Worm (Caenorhabditis elegans) whole organism, L3 larva: ENCODE data around the gene C49A9.3.

Experiments
- R02D3.7 ChIP-seq: fragments of 150-350 bp; optimal IDR thresholded peaks from 2 replicates; lab custom pipeline; 2014; ENCODE audit warnings: missing biosample characterization, missing genetic modification characterization
- aly-2 ChIP-seq: fragments of 150-350 bp; optimal IDR thresholded peaks from 2 replicates; lab custom pipeline; 2014; ENCODE audit warnings: missing biosample characterization, missing genetic modification characterization
- ama-1 ChIP-seq: fragments of 150-350 bp; optimal IDR thresholded peaks from 2 replicates; lab custom pipeline; 2018
- ceh-28 ChIP-seq: fragments of 150-350 bp; optimal IDR thresholded peaks from 2 replicates; lab custom pipeline; 2014; ENCODE audit warnings: missing biosample characterization, missing genetic modification reagents, missing genetic modification characterization
- ceh-82 ChIP-seq: fragments of 150-350 bp; optimal IDR thresholded peaks from 2 replicates; lab custom pipeline; 2014; ENCODE audit warnings: missing biosample characterization, missing genetic modification characterization
- ceh-9 ChIP-seq: sonication (generic microtip); optimal IDR thresholded peaks from 2 replicates; lab custom pipeline; 2018; ENCODE audit warnings: missing biosample characterization, missing genetic modification characterization
- daf-12 ChIP-seq: fragments of 150-350 bp; optimal IDR thresholded peaks from 2 replicates; lab custom pipeline; 2014; ENCODE audit warnings: missing biosample characterization, missing genetic modification reagents, missing genetic modification characterization
- egl-27 ChIP-seq: sonication (generic microtip); optimal IDR thresholded peaks from 4 replicates; lab custom pipeline; 2017; ENCODE audit warnings: missing biosample characterization, missing genetic modification reagents, missing genetic modification characterization
- egl-5 ChIP-seq: fragments of 150-350 bp; optimal IDR thresholded peaks from 2 replicates; lab custom pipeline; 2017; ENCODE audit warnings: missing biosample characterization, missing genetic modification reagents, missing genetic modification characterization, inconsistent platforms
- elt-2 ChIP-seq: sonication (generic microtip); optimal IDR thresholded peaks from 2 replicates; lab custom pipeline; 2016; ENCODE audit warnings: missing genetic modification reagents, mild to moderate bottlenecking, missing genetic modification characterization, missing compliant biosample characterization
- eor-1 ChIP-seq, 2 experiments: fragments of 150-350 bp; optimal IDR thresholded peaks; 2 replicates each; lab custom pipeline; 2014 to 2018; ENCODE audit warnings: missing biosample characterization in 2 of 2, missing genetic modification characterization in 2 of 2
- fkh-10 ChIP-seq: sonication (generic microtip); optimal IDR thresholded peaks from 2 replicates; lab custom pipeline; 2017; ENCODE audit warnings: missing biosample characterization, missing genetic modification reagents, missing genetic modification characterization
- fkh-2 ChIP-seq: fragments of 150-350 bp; optimal IDR thresholded peaks from 2 replicates; lab custom pipeline; 2014; ENCODE audit warnings: missing biosample characterization, missing genetic modification reagents, missing genetic modification characterization
- fos-1 ChIP-seq: fragments of 150-350 bp; optimal IDR thresholded peaks from 2 replicates; lab custom pipeline; 2014; ENCODE audit warnings: missing biosample characterization, missing genetic modification characterization
- jun-1 ChIP-seq: fragments of 150-350 bp; optimal IDR thresholded peaks from 2 replicates; lab custom pipeline; 2014; ENCODE audit warnings: missing biosample characterization, missing genetic modification reagents, missing genetic modification characterization
- lin-15B ChIP-seq: fragments of 150-350 bp; optimal IDR thresholded peaks from 2 replicates; lab custom pipeline; 2014; ENCODE audit warnings: missing biosample characterization, missing genetic modification characterization
- lin-39 ChIP-seq: fragments of 150-350 bp; optimal IDR thresholded peaks from 2 replicates; lab custom pipeline; 2018; ENCODE audit warnings: missing biosample characterization, missing genetic modification reagents, missing genetic modification characterization
- lsy-12 ChIP-seq: sonication (generic microtip); optimal IDR thresholded peaks from 2 replicates; lab custom pipeline; 2016; ENCODE audit warnings: mild to moderate bottlenecking, missing genetic modification characterization, missing compliant biosample characterization
- nfya-1 ChIP-seq: sonication (generic microtip); optimal IDR thresholded peaks from 2 replicates; lab custom pipeline; 2017; ENCODE audit warnings: missing genetic modification characterization, mild to moderate bottlenecking, missing compliant biosample characterization, antibody characterized with exemption, moderate library complexity; ENCODE audit not compliant: insufficient read depth
- nhr-11 ChIP-seq: fragments of 150-350 bp; optimal IDR thresholded peaks from 2 replicates; lab custom pipeline; 2014; ENCODE audit warnings: missing biosample characterization, missing genetic modification characterization
- nhr-12 ChIP-seq: fragments of 150-350 bp; optimal IDR thresholded peaks from 2 replicates; lab custom pipeline; 2014; ENCODE audit warnings: missing biosample characterization, missing genetic modification characterization
- nhr-237 ChIP-seq: fragments of 150-350 bp; optimal IDR thresholded peaks from 2 replicates; lab custom pipeline; 2014; ENCODE audit warnings: missing biosample characterization, missing genetic modification characterization
- nhr-25 ChIP-seq: sonication (generic microtip); optimal IDR thresholded peaks from 2 replicates; lab custom pipeline; 2017; ENCODE audit warnings: missing biosample characterization, missing genetic modification characterization
- nhr-43 ChIP-seq: sonication (generic microtip); optimal IDR thresholded peaks from 2 replicates; lab custom pipeline; 2016; ENCODE audit warnings: mild to moderate bottlenecking, missing genetic modification characterization, missing compliant biosample characterization; ENCODE audit not compliant: poor library complexity, severe bottlenecking
- nhr-76 ChIP-seq: fragments of 150-350 bp; sonication (generic microtip); optimal IDR thresholded peaks from 5 replicates; lab custom pipeline; 2014; ENCODE audit warnings: missing biosample characterization, missing genetic modification characterization
- pha-4 ChIP-seq: fragments of 150-350 bp; optimal IDR thresholded peaks from 2 replicates; lab custom pipeline; 2014; ENCODE audit warnings: missing biosample characterization, missing genetic modification reagents, missing genetic modification characterization
- pqm-1 ChIP-seq: fragments of 150-350 bp; optimal IDR thresholded peaks from 2 replicates; lab custom pipeline; 2017; ENCODE audit warnings: missing biosample characterization, missing genetic modification characterization, inconsistent platforms
- sea-2 ChIP-seq: fragments of 150-350 bp; sonication (generic microtip); optimal IDR thresholded peaks from 4 replicates; lab custom pipeline; 2014; ENCODE audit warnings: missing biosample characterization, missing genetic modification reagents, missing genetic modification characterization
- snpc-4 ChIP-seq: fragments of 150-350 bp; optimal IDR thresholded peaks from 2 replicates; lab custom pipeline; 2014; ENCODE audit warnings: missing biosample characterization, missing genetic modification characterization
- unc-39 ChIP-seq: sonication (generic microtip); optimal IDR thresholded peaks from 4 replicates; lab custom pipeline; 2017; ENCODE audit warnings: missing biosample characterization, missing genetic modification characterization
- unc-62 ChIP-seq: fragments of 150-350 bp; sonication (generic microtip); optimal IDR thresholded peaks from 4 replicates; lab custom pipeline; 2014; ENCODE audit warnings: missing biosample characterization, missing genetic modification reagents, missing genetic modification characterization
- ztf-4 ChIP-seq: fragments of 150-350 bp; optimal IDR thresholded peaks from 2 replicates; lab custom pipeline; 2014; ENCODE audit warnings: missing biosample characterization, missing genetic modification characterization

The C49A9.3 gene

ce11 chrIV:6221878-6222277 is at the start of gene C49A9.3:
Gene C49A9.3, plus strand, starts transcription at chrIV:6222089.
- TF ChIP-seq sea-2 (GFP tag; lab: Kevin White, UChicago) = no peak
- no peak for TF ChIP-seq daf-12 (tag; lab: Kevin White, UChicago)
- no peak for TF ChIP-seq fkh-2 (tag; lab: Kevin White, UChicago)
- no peak for TF ChIP-seq eor-1 (tag; optimal IDR thresholded peaks at IDR 0.05; lab: Kevin White, UChicago)
- peak; percentile 44 for TF ChIP-seq pqm-1 (tag; lab: Kevin White, UChicago)
- peak; percentile 6 for TF ChIP-seq pha-4 (tag; lab: Kevin White, UChicago)
- no peak for TF ChIP-seq egl-5 (tag; lab: Kevin White, UChicago)
- TF ChIP-seq elt-2 (tag; lab: Kevin White, UChicago) = peak; percentile 75
- no peak for TF ChIP-seq ceh-28 (tag; lab: Kevin White, UChicago)
- TF ChIP-seq ztf-4 (tag; lab: Kevin White, UChicago) = no peak
- no peak for TF ChIP-seq ama-1 (lab: Kevin White, UChicago)
- TF ChIP-seq ceh-82 (tag; lab: Kevin White, UChicago) = no peak
- no peak for TF ChIP-seq unc-62 (GFP tag; lab: Kevin White, UChicago)
- TF ChIP-seq lin-39 (tag; lab: Kevin White, UChicago) = no peak
- TF ChIP-seq lsy-12 (tag; lab: Kevin White, UChicago) = no peak

- TF ChIP-seq fkh-10 (GFP tag; lab: Kevin White, UChicago) = peak; percentile 9
- TF ChIP-seq nhr-12 (tag; lab: Kevin White, UChicago) = no peak
- TF ChIP-seq daf-12 (tag; lab: Kevin White, UChicago) = no peak
- TF ChIP-seq, all 47 proteins: peak for 1
Measured at ce11 chrIV:6172959-6173358, 48.9 kb upstream of the C49A9.3 start.

- TF ChIP-seq nhr-43 (tag; lab: Kevin White, UChicago) (no peak), daf-12 (tag; lab: Kevin White, UChicago) (no peak), nhr-11 (tag; lab: Kevin White, UChicago) (no peak), R02D3.7 (tag; lab: Kevin White, UChicago) (no peak), nhr-237 (no peak), ceh-9 (tag; lab: Kevin White, UChicago) (no peak), unc-39 (tag; lab: Kevin White, UChicago) (no peak)
Measured at ce11 chrIV:6177383-6177782, 44.5 kb upstream of the C49A9.3 start.

ce11 chrIV:6183757-6184156 is 38.1 kb upstream of the C49A9.3 start, which contains the start of gene unc-77:
Gene unc-77, minus strand, starts transcription at chrIV:6183857.
- TF ChIP-seq lin-39 (tag; lab: Kevin White, UChicago) = no peak
- no peak for TF ChIP-seq fkh-10 (GFP tag; lab: Kevin White, UChicago)
- TF ChIP-seq nhr-11 (tag; lab: Kevin White, UChicago) = no peak
- no peak for TF ChIP-seq nhr-76
- TF ChIP-seq nfya-1 (tag; lab: Kevin White, UChicago) = no peak
- no peak for TF ChIP-seq sea-2 (GFP tag; lab: Kevin White, UChicago)
- TF ChIP-seq eor-1 (tag; optimal IDR thresholded peaks at IDR 0.05; lab: Kevin White, UChicago) = no peak
- TF ChIP-seq aly-2 (tag; lab: Kevin White, UChicago) = no peak
- no peak for TF ChIP-seq elt-2 (tag; lab: Kevin White, UChicago)
- no peak for TF ChIP-seq egl-27 (tag; lab: Kevin White, UChicago)

ce11 chrIV:6185578-6185977 is 36.3 kb upstream of the C49A9.3 start, which contains the start of gene asp-9:
Gene asp-9, plus strand, starts transcription at chrIV:6185889.
- TF ChIP-seq unc-62 (GFP tag; lab: Kevin White, UChicago) (no peak), jun-1 (tag; lab: Kevin White, UChicago) (peak; percentile 70), ceh-82 (tag; lab: Kevin White, UChicago) (no peak), fos-1 (tag; lab: Kevin White, UChicago) (no peak), R02D3.7 (tag; lab: Kevin White, UChicago) (no peak), aly-2 (tag; lab: Kevin White, UChicago) (no peak), nhr-25 (no peak), pqm-1 (tag; lab: Kevin White, UChicago) (peak; percentile 87), snpc-4 (tag; lab: Kevin White, UChicago) (no peak), pha-4 (tag; lab: Kevin White, UChicago) (peak; percentile 49), lin-15B (no peak), ceh-28 (tag; lab: Kevin White, UChicago) (no peak), elt-2 (tag; lab: Kevin White, UChicago) (peak; percentile 88)
